Worm (Caenorhabditis elegans) whole organism, L3 larva: Measurements from ENCODE around the gene T04A8.13.
"Not testable (repeated sequence)": the region's sequence is repeated elsewhere in the genome, so short reads cannot be mapped to it uniquely, and the experiment has no call there.

ENCODE experiments used
- R02D3.7 ChIP-seq: fragments of 150-350 bp; optimal IDR thresholded peaks from 2 replicates; lab custom pipeline; 2014; ENCODE audit warnings: missing biosample characterization, missing genetic modification characterization
- ama-1 ChIP-seq: fragments of 150-350 bp; optimal IDR thresholded peaks from 2 replicates; lab custom pipeline; 2018
- egl-27 ChIP-seq: sonication (generic microtip); optimal IDR thresholded peaks from 4 replicates; lab custom pipeline; 2017; ENCODE audit warnings: missing biosample characterization, missing genetic modification reagents, missing genetic modification characterization
- elt-3 ChIP-seq, 3 experiments: fragments of 150-350 bp in 1 of 3; sonication (generic microtip) in 2 of 3; optimal IDR thresholded peaks; 2 replicates in 2 of 3; 4 replicates in 1 of 3; lab custom pipeline; 2014 to 2017; ENCODE audit warnings: missing biosample characterization in 3 of 3, missing genetic modification characterization in 3 of 3
- nhr-12 ChIP-seq: fragments of 150-350 bp; optimal IDR thresholded peaks from 2 replicates; lab custom pipeline; 2014; ENCODE audit warnings: missing biosample characterization, missing genetic modification characterization
- nhr-23 ChIP-seq: fragments of 150-350 bp; optimal IDR thresholded peaks from 2 replicates; lab custom pipeline; 2014; ENCODE audit warnings: missing biosample characterization, missing genetic modification reagents, missing genetic modification characterization
- nhr-237 ChIP-seq: fragments of 150-350 bp; optimal IDR thresholded peaks from 2 replicates; lab custom pipeline; 2014; ENCODE audit warnings: missing biosample characterization, missing genetic modification characterization
- ztf-11 ChIP-seq: fragments of 150-350 bp; optimal IDR thresholded peaks from 2 replicates; lab custom pipeline; 2014; ENCODE audit warnings: missing biosample characterization, missing genetic modification characterization

DNA sequence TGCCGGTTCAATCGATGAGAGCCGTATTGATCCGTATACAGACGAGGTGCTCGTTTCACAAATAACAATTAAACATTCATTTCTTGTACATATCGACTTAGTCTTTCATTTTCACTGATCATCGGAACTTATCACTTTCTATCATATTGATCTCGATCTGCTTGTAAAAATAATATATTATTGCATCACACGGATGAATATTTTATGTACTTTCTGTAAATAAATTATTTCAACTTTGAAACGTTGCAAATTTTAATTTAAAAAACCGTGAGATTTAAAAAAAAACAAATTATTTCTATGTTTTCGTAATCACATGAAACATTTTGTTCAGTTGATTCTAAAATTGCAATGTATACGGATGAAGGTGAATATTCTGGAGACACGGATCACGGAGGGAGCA, 35.8 kb downstream of the T04A8.13 start, which contains the start of gene twk-6:
- not testable (repeated sequence) for TF ChIP-seq nhr-23 (tag; lab: Kevin White, UChicago); nhr-12 (tag; lab: Kevin White, UChicago); egl-27 (tag; lab: Kevin White, UChicago); R02D3.7 (tag; lab: Kevin White, UChicago); ama-1; elt-3 (tag; optimal IDR thresholded peaks at IDR 0.05; lab: Kevin White, UChicago); nhr-237 (tag; lab: Kevin White, UChicago); ztf-11
